Fruit fly (Drosophila melanogaster): Measurements from ENCODE around the gene CG31678.

The CG31678 gene

dm6 chr2L:20721456-20721855, 45.7 kb upstream of the CG31678 start (continued):
- no peak for TF ChIP-seq CG8359 (GFP tag; optimal IDR thresholded peaks at IDR 0.05; ENCODE audit: borderline replicate concordance)
- TF ChIP-seq CHES-1-like (GFP tag; optimal IDR thresholded peaks at IDR 0.05), result no peak
- peak; percentile 13 for TF ChIP-seq CG30431 (GFP tag; optimal IDR thresholded peaks at IDR 0.05)
- TF ChIP-seq stc (GFP tag; IDR thresholded peaks at IDR 0.05), result no peak
- TF ChIP-seq odd (GFP tag; optimal IDR thresholded peaks at IDR 0.05), result no peak
- no peak for TF ChIP-seq dpn (GFP tag; optimal IDR thresholded peaks at IDR 0.05)
- TF ChIP-seq CG10431 (GFP tag; optimal IDR thresholded peaks at IDR 0.05), result no peak
- TF ChIP-seq sisA (GFP tag; IDR thresholded peaks at IDR 0.05), result peak; percentile 33; the same call in 1 of the 2 replicates
- no peak for TF ChIP-seq CG10267 (tag; optimal IDR thresholded peaks at IDR 0.05)
- no peak for TF ChIP-seq CG6813 (GFP tag; optimal IDR thresholded peaks at IDR 0.05)
- TF ChIP-seq ap (GFP tag; IDR thresholded peaks at IDR 0.05), result no peak
- no peak for TF ChIP-seq kni (GFP tag; optimal IDR thresholded peaks at IDR 0.05)
- no peak for TF ChIP-seq slbo (GFP tag; IDR thresholded peaks at IDR 0.05)
- no peak for TF ChIP-seq CG10147 (GFP tag; optimal IDR thresholded peaks at IDR 0.05)
- no peak for TF ChIP-seq slp2 (GFP tag; optimal IDR thresholded peaks at IDR 0.05)
- no peak for TF ChIP-seq Pdp1 (GFP tag; optimal IDR thresholded peaks at IDR 0.05)
- no peak for TF ChIP-seq CG18262 (tag; optimal IDR thresholded peaks at IDR 0.05)
- no peak for TF ChIP-seq CG7786 (GFP tag; optimal IDR thresholded peaks at IDR 0.05)
- TF ChIP-seq CrebB (tag; optimal IDR thresholded peaks at IDR 0.05), result no peak
- TF ChIP-seq tio (GFP tag; optimal IDR thresholded peaks at IDR 0.05), result no peak
- TF ChIP-seq pnt (GFP tag; optimal IDR thresholded peaks at IDR 0.05), result peak; percentile 20
- TF ChIP-seq dmrt99B (tag; optimal IDR thresholded peaks at IDR 0.05), result no peak
- TF ChIP-seq CG17568 (GFP tag; optimal IDR thresholded peaks at IDR 0.05), result no peak
- no peak for TF ChIP-seq CG9876 (GFP tag; optimal IDR thresholded peaks at IDR 0.05)
- TF ChIP-seq CG10979 (tag; optimal IDR thresholded peaks at IDR 0.05), result peak; percentile 40
- TF ChIP-seq CG7839 (tag; optimal IDR thresholded peaks at IDR 0.05), result no peak
- TF ChIP-seq gcm (GFP tag; optimal IDR thresholded peaks at IDR 0.05), result no peak
- TF ChIP-seq CG3847 (GFP tag; IDR thresholded peaks at IDR 0.05), result no peak
- no peak for TF ChIP-seq chinmo (GFP tag; IDR thresholded peaks at IDR 0.05; ENCODE audit: partially characterized antibody)
- TF ChIP-seq CG12391 (tag; optimal IDR thresholded peaks at IDR 0.05), result no peak
- TF ChIP-seq her (GFP tag; optimal IDR thresholded peaks at IDR 0.05), result no peak
- TF ChIP-seq cato (GFP tag; optimal IDR thresholded peaks at IDR 0.05; ENCODE audit: borderline replicate concordance), result no peak
- peak; percentile 49 for TF ChIP-seq dmrt11E (tag; optimal IDR thresholded peaks at IDR 0.05)
- no peak for TF ChIP-seq CG12769 (tag; optimal IDR thresholded peaks at IDR 0.05)
- TF ChIP-seq Bdp1 (GFP tag; optimal IDR thresholded peaks at IDR 0.05), result no peak
- no peak for TF ChIP-seq CG1233 (GFP tag; optimal IDR thresholded peaks at IDR 0.05)
- no peak for TF ChIP-seq Spps (tag; optimal IDR thresholded peaks at IDR 0.05)
- no peak for TF ChIP-seq Chrac-16 (GFP tag; optimal IDR thresholded peaks at IDR 0.05)
- TF ChIP-seq MTF-1 (GFP tag; optimal IDR thresholded peaks at IDR 0.05; ENCODE audit: borderline replicate concordance), result no peak
- TF ChIP-seq sd (tag; optimal IDR thresholded peaks at IDR 0.05), result no peak
- no peak for TF ChIP-seq trem (tag; optimal IDR thresholded peaks at IDR 0.05)
- TF ChIP-seq CG12104 (GFP tag; optimal IDR thresholded peaks at IDR 0.05), result no peak
- TF ChIP-seq ttk (GFP tag; IDR thresholded peaks at IDR 0.05), result no peak
- TF ChIP-seq Hr3 (GFP tag; optimal IDR thresholded peaks at IDR 0.05), result no peak
- TF ChIP-seq fd3F (GFP tag; optimal IDR thresholded peaks at IDR 0.05), result no peak
- TF ChIP-seq E2f2 (GFP tag; IDR thresholded peaks at IDR 0.05), result no peak
- TF ChIP-seq CG10462 (GFP tag; optimal IDR thresholded peaks at IDR 0.05), result no peak
- peak; percentile 32 for TF ChIP-seq CG8388 (GFP tag; optimal IDR thresholded peaks at IDR 0.05)
- TF ChIP-seq CG15601 (tag; optimal IDR thresholded peaks at IDR 0.05), result no peak
- TF ChIP-seq Blimp-1 (GFP tag; optimal IDR thresholded peaks at IDR 0.05), result peak; percentile 39
- no peak for TF ChIP-seq zfh2 (GFP tag; optimal IDR thresholded peaks at IDR 0.05)

Data from whole organism, embryonic.